Worm (Caenorhabditis elegans): Measurements from ENCODE around the gene Y97E10AR.6.
A peak's percentile ranks its signal among the peaks of the same experiment; 100 is the strongest.

The Y97E10AR.6 gene

ce11 chrV:7985860-7986259, 27.9 kb downstream of the Y97E10AR.6 start, which contains the start of gene Y97E10AL.1:
TSS of gene Y97E10AL.1 (plus strand) at chrV:7986160.
- TF ChIP-seq elt-3 (tag; optimal IDR thresholded peaks at IDR 0.05) (no peak), lin-32 (GFP tag; optimal IDR thresholded peaks at IDR 0.05) (no peak), ham-2 (GFP tag; optimal IDR thresholded peaks at IDR 0.05) (no peak), nhr-237 (tag; optimal IDR thresholded peaks at IDR 0.05) (no peak), M03D4.4 (tag; optimal IDR thresholded peaks at IDR 0.05) (no peak), lin-13 (tag; optimal IDR thresholded peaks at IDR 0.05) (no peak), sptf-1 (tag; optimal IDR thresholded peaks at IDR 0.05) (no peak), unc-120 (tag; optimal IDR thresholded peaks at IDR 0.05; ENCODE audit: poor library complexity, severe bottlenecking) (no peak), nhr-76 (tag; optimal IDR thresholded peaks at IDR 0.05) (no peak), zip-8 (tag; optimal IDR thresholded peaks at IDR 0.05) (no peak), unc-39 (tag; optimal IDR thresholded peaks at IDR 0.05) (no peak), elt-1 (tag; optimal IDR thresholded peaks at IDR 0.05; ENCODE audit: borderline replicate concordance, insufficient read depth) (no peak), flh-1 (GFP tag; optimal IDR thresholded peaks at IDR 0.05) (no peak), lsy-2 (tag; optimal IDR thresholded peaks at IDR 0.05) (no peak), nhr-2 (tag; optimal IDR thresholded peaks at IDR 0.05) (no peak)

DNA sequence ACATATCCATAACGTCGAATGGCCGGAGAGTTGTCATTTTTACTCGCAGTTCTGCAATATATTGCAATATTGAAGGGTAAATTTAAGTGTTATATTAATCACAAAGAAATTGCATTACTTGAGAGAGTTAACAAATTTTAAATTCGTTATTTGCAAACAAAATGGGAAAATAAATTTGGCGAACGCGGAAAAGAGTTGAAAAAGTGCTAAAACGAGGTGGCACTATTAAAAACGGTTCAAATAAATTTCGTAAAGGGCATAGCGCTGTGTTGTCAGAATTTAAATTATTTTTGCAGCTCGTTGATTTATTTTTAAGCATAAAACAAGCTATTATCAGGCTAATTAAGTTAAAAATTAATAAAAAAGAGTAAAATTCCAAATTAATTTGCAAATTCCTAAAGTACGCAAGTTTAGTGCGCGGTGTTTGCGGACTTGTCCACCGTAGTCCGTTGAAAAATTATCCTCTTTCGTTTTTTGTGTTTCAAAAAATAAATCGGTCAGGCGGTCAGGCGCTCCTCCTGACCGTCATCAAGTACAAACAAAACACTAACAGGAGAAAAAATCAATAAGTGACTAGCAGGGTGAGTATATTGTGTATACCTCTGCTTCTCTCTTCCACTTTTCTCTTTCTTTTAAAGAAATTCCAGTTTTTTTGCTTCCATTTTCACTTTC, 30.2 kb downstream of the Y97E10AR.6 start, which contains the start of the genes natb-1 and abhd-12:
Gene natb-1 (minus strand): TSS at position 51 of the 672 bp plus-strand sequence.
Gene abhd-12 (plus strand): TSS at position 499 of the 672 bp plus-strand sequence.
- TF ChIP-seq ces-1 (GFP tag; optimal IDR thresholded peaks at IDR 0.05): peak; percentile 83
- no peak for TF ChIP-seq zip-8 (tag; optimal IDR thresholded peaks at IDR 0.05)
- TF ChIP-seq unc-62 (GFP tag; optimal IDR thresholded peaks at IDR 0.05): no peak
- no peak for TF ChIP-seq tbx-8 (GFP tag; optimal IDR thresholded peaks at IDR 0.05)
- peak; percentile 33 for TF ChIP-seq mep-1 (tag; optimal IDR thresholded peaks at IDR 0.05)
- TF ChIP-seq unc-39 (tag; optimal IDR thresholded peaks at IDR 0.05): no peak
- TF ChIP-seq lsy-2 (tag; optimal IDR thresholded peaks at IDR 0.05): peak; percentile 94

DNA sequence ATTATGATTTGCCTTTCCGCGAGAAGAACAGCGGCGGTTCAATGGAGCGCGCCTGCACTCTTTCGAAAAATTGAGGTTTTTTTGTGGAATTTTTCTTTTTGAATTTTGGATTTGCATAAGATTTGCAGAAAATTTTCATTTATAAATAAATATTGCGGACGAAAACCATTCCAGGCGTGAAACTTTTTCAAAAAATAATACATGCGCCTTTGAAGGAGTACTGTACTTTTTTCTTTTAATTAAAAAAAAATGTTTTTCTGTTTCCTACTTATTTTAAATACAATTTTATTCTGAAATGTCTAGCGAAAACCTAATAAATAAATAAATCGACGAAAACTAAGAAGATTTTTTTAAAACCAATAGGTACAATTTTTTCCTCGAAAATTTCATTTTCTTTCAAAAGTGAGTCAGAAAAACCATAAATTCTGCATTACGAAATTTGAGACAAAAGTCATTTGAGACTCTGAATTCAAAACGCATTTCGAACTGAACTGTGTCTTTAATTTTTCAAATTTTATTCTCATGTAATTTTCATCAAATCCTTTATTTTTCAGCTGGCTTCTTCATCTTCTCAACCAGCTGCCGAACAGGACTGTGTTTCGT, 32.7 kb downstream of the Y97E10AR.6 start, which contains the start of gene F26D11.1:
Gene F26D11.1 (plus strand): TSS at position 553 of the 603 bp plus-strand sequence.
- TF ChIP-seq nhr-2 (tag; optimal IDR thresholded peaks at IDR 0.05) (no peak), flh-1 (GFP tag; optimal IDR thresholded peaks at IDR 0.05) (no peak), ceh-39 (tag; optimal IDR thresholded peaks at IDR 0.05) (no peak), sptf-1 (tag; optimal IDR thresholded peaks at IDR 0.05) (no peak), lsy-2 (tag; optimal IDR thresholded peaks at IDR 0.05) (no peak), sem-2 (GFP tag; optimal IDR thresholded peaks at IDR 0.05) (no peak), ztf-11 (tag; optimal IDR thresholded peaks at IDR 0.05) (no peak), snpc-4 (tag; optimal IDR thresholded peaks at IDR 0.05) (no peak), unc-39 (tag; optimal IDR thresholded peaks at IDR 0.05) (no peak), ceh-83 (GFP tag; optimal IDR thresholded peaks at IDR 0.05) (no peak), zip-8 (tag; optimal IDR thresholded peaks at IDR 0.05) (no peak), nhr-12 (tag; optimal IDR thresholded peaks at IDR 0.05) (no peak), ham-2 (GFP tag; optimal IDR thresholded peaks at IDR 0.05) (no peak), tbx-8 (GFP tag; optimal IDR thresholded peaks at IDR 0.05) (no peak), blmp-1 (tag; optimal IDR thresholded peaks at IDR 0.05) (no peak)

- TF ChIP-seq ces-1 (GFP tag; optimal IDR thresholded peaks at IDR 0.05) (peak; percentile 27), nhr-237 (tag; optimal IDR thresholded peaks at IDR 0.05) (no peak), unc-62 (GFP tag; optimal IDR thresholded peaks at IDR 0.05) (no peak)
These were observed 33.3 kb downstream of the Y97E10AR.6 start for ce11 chrV:7980370-7980987.

DNA sequence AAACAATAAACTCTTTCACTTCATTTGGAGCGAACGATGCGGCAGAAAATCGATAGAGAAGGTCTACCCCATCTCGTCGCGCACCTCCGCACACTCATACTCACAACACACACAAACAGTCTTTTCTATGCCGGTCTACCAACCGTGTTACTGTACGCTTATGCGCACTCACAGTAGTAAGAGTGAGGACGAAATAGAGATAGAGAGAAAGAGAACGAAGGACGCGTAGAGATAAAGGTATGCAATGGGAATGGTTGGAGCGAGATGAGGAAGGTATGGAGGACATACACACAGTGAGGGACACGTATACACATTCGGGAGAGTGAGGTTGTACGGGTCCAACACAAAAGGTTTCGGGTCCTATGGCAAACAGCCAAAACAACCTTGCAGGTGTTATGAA, 35.0 kb downstream of the Y97E10AR.6 start:
- peak; percentile 51 for TF ChIP-seq lsy-2 (tag; optimal IDR thresholded peaks at IDR 0.05)
- no peak for TF ChIP-seq nhr-76 (tag; optimal IDR thresholded peaks at IDR 0.05)
- no peak for TF ChIP-seq unc-120 (tag; optimal IDR thresholded peaks at IDR 0.05; ENCODE audit: poor library complexity, severe bottlenecking)
- TF ChIP-seq ztf-11 (tag; optimal IDR thresholded peaks at IDR 0.05): no peak
- TF ChIP-seq drap-1 (GFP tag; optimal IDR thresholded peaks at IDR 0.05): peak; percentile 55
- peak; percentile 76 for TF ChIP-seq ceh-39 (tag; optimal IDR thresholded peaks at IDR 0.05)
- no peak for TF ChIP-seq flh-1 (GFP tag; optimal IDR thresholded peaks at IDR 0.05)
- peak; percentile 14 for TF ChIP-seq mls-2 (tag; optimal IDR thresholded peaks at IDR 0.05)
- TF ChIP-seq ham-2 (GFP tag; optimal IDR thresholded peaks at IDR 0.05): peak; percentile 47
- TF ChIP-seq sptf-1 (tag; optimal IDR thresholded peaks at IDR 0.05): peak; percentile 46
- TF ChIP-seq tbx-8 (GFP tag; optimal IDR thresholded peaks at IDR 0.05): no peak
- no peak for TF ChIP-seq zip-8 (tag; optimal IDR thresholded peaks at IDR 0.05)
- TF ChIP-seq sem-2 (GFP tag; optimal IDR thresholded peaks at IDR 0.05): no peak
- TF ChIP-seq M03D4.4 (tag; optimal IDR thresholded peaks at IDR 0.05): no peak
- TF ChIP-seq elt-1 (tag; optimal IDR thresholded peaks at IDR 0.05; ENCODE audit: borderline replicate concordance, insufficient read depth): no peak
- TF ChIP-seq elt-3 (tag; optimal IDR thresholded peaks at IDR 0.05): no peak
- TF ChIP-seq blmp-1 (tag; optimal IDR thresholded peaks at IDR 0.05): no peak
- no peak for TF ChIP-seq nhr-28 (tag; optimal IDR thresholded peaks at IDR 0.05)
- TF ChIP-seq cnd-1 (tag; optimal IDR thresholded peaks at IDR 0.05): peak; percentile 45
- peak; percentile 98 for TF ChIP-seq nhr-2 (tag; optimal IDR thresholded peaks at IDR 0.05)
- TF ChIP-seq pha-4 (tag; optimal IDR thresholded peaks at IDR 0.05): no peak
- peak; percentile 9 for TF ChIP-seq nhr-237 (tag; optimal IDR thresholded peaks at IDR 0.05)
